Fruit fly (Drosophila melanogaster) whole organism, embryonic: ENCODE results near the gene RpL24.

Experiments
- Abd-B ChIP-seq: fragments of 200-800 bp; sonication (Bioruptor generic); optimal IDR thresholded peaks from 2 replicates; lab custom pipeline; 2018; ENCODE audit warnings: missing biosample characterization, mild to moderate bottlenecking, missing genetic modification characterization, moderate library complexity
- Asciz ChIP-seq: fragments of 200-800 bp; sonication (Bioruptor generic); optimal IDR thresholded peaks from 2 replicates; lab custom pipeline; 2017; ENCODE audit warnings: missing biosample characterization, mild to moderate bottlenecking, missing genetic modification characterization, missing genetic modification reagents
- BEAF-32 ChIP-seq: fragments of 200-800 bp; sonication (Bioruptor generic); optimal IDR thresholded peaks from 3 replicates; lab custom pipeline; 2017; ENCODE audit warnings: missing biosample characterization, missing genetic modification characterization, mild to moderate bottlenecking, moderate library complexity, missing genetic modification reagents
- Blimp-1 ChIP-seq: fragments of 200-800 bp; sonication (Bioruptor generic); optimal IDR thresholded peaks from 3 replicates; lab custom pipeline; 2018; ENCODE audit warnings: missing biosample characterization, missing genetic modification characterization, mild to moderate bottlenecking, moderate library complexity, missing genetic modification reagents
- Bteb2 ChIP-seq: fragments of 200-800 bp; sonication (Bioruptor generic); optimal IDR thresholded peaks from 2 replicates; lab custom pipeline; 2016; ENCODE audit warnings: missing biosample characterization, missing genetic modification characterization
- CG10654 ChIP-seq: fragments of 200-800 bp; sonication (Bioruptor generic); optimal IDR thresholded peaks from 2 replicates; lab custom pipeline; 2016; ENCODE audit warnings: missing biosample characterization, missing genetic modification characterization
- CG10979 ChIP-seq: fragments of 200-800 bp; sonication (Bioruptor generic); optimal IDR thresholded peaks from 2 replicates; lab custom pipeline; 2018; ENCODE audit warnings: missing biosample characterization, mild to moderate bottlenecking, missing genetic modification characterization, moderate library complexity
- CG13287 ChIP-seq: fragments of 200-800 bp; sonication (Bioruptor generic); IDR thresholded peaks from 2 replicates; pipeline ENCODE4 v1.3.6; 2022; ENCODE audit warnings: missing biosample characterization, missing genetic modification characterization; ENCODE audit not compliant: partially characterized antibody
- CG13894 ChIP-seq: fragments of 200-800 bp; sonication (Bioruptor generic); optimal IDR thresholded peaks from 3 replicates; lab custom pipeline; 2018; ENCODE audit warnings: missing biosample characterization, mild to moderate bottlenecking, missing genetic modification characterization, moderate library complexity
- CG1529 ChIP-seq: fragments of 200-800 bp; sonication (Bioruptor generic); optimal IDR thresholded peaks from 3 replicates; lab custom pipeline; 2018; ENCODE audit warnings: missing biosample characterization, missing genetic modification characterization
- CG3726 ChIP-seq: fragments of 200-800 bp; sonication (Bioruptor generic); IDR thresholded peaks from 3 replicates; pipeline ENCODE4, ENCODE4 v1.3.6; 2022; ENCODE audit warnings: missing biosample characterization, missing genetic modification characterization
- CG4707 ChIP-seq: fragments of 200-800 bp; sonication (Bioruptor generic); optimal IDR thresholded peaks from 2 replicates; lab custom pipeline; 2018; ENCODE audit warnings: missing biosample characterization, mild to moderate bottlenecking, missing genetic modification characterization, moderate library complexity
- CG8388 ChIP-seq: fragments of 200-800 bp; sonication (Bioruptor generic); optimal IDR thresholded peaks from 2 replicates; lab custom pipeline; 2019; ENCODE audit warnings: missing biosample characterization, mild to moderate bottlenecking, missing genetic modification characterization, moderate library complexity
- CG9215 ChIP-seq: fragments of 200-800 bp; sonication (Bioruptor generic); IDR thresholded peaks from 2 replicates; pipeline ENCODE4 v1.3.6; 2022; ENCODE audit warnings: missing biosample characterization, missing genetic modification characterization
- CG9727 ChIP-seq: fragments of 200-800 bp; sonication (Bioruptor generic); optimal IDR thresholded peaks from 3 replicates; lab custom pipeline; 2017; ENCODE audit warnings: missing biosample characterization, mild to moderate bottlenecking, missing genetic modification characterization
- CrebB ChIP-seq: fragments of 200-800 bp; sonication (Bioruptor generic); optimal IDR thresholded peaks from 3 replicates; lab custom pipeline; 2018; ENCODE audit warnings: missing biosample characterization, mild to moderate bottlenecking, missing genetic modification characterization
- Dad ChIP-seq: fragments of 200-800 bp; sonication (Bioruptor generic); optimal IDR thresholded peaks from 3 replicates; lab custom pipeline; 2016; ENCODE audit warnings: missing biosample characterization, missing genetic modification characterization
- Dek ChIP-seq: fragments of 200-800 bp; sonication (Bioruptor generic); optimal IDR thresholded peaks from 3 replicates; lab custom pipeline; 2019; ENCODE audit warnings: missing biosample characterization, mild to moderate bottlenecking, missing genetic modification characterization, moderate library complexity
- Doc2 ChIP-seq: fragments of 200-800 bp; sonication (Bioruptor generic); IDR thresholded peaks from 2 replicates; pipeline ENCODE4 v1.3.6; 2022; ENCODE audit warnings: missing biosample characterization, missing genetic modification characterization
- Doc3 ChIP-seq: fragments of 200-800 bp; sonication (Bioruptor generic); IDR thresholded peaks from 3 replicates; pipeline ENCODE4 v1.3.6; 2022; ENCODE audit warnings: missing biosample characterization, missing genetic modification characterization; ENCODE audit not compliant: partially characterized antibody
- Gsc ChIP-seq: fragments of 200-800 bp; sonication (Bioruptor generic); IDR thresholded peaks from 2 replicates; pipeline ENCODE4 v1.3.6; 2022; ENCODE audit warnings: missing biosample characterization, missing genetic modification characterization
- Hey ChIP-seq: fragments of 200-800 bp; sonication (Bioruptor generic); optimal IDR thresholded peaks from 3 replicates; lab custom pipeline; 2018; ENCODE audit warnings: missing biosample characterization, mild to moderate bottlenecking, missing genetic modification characterization
- Hr3 ChIP-seq: fragments of 200-800 bp; sonication (Bioruptor generic); optimal IDR thresholded peaks from 3 replicates; lab custom pipeline; 2016; ENCODE audit warnings: missing biosample characterization, missing genetic modification characterization
- Hr39 ChIP-seq: fragments of >200 bp; optimal IDR thresholded peaks from 2 replicates; lab custom pipeline; 2017
- Hr78 ChIP-seq, 2 experiments: fragments of 200-800 bp in 1 of 2; fragments of >200 bp in 1 of 2; sonication (Bioruptor generic) in 1 of 2; optimal IDR thresholded peaks; 2 replicates each; lab custom pipeline; 2017 to 2019; ENCODE audit warnings: missing biosample characterization in 2 of 2, missing genetic modification characterization in 2 of 2, mild to moderate bottlenecking in 1 of 2, moderate library complexity in 1 of 2
- Lhr ChIP-seq: fragments of 200-800 bp; sonication (Bioruptor generic); optimal IDR thresholded peaks from 3 replicates; lab custom pipeline; 2017; ENCODE audit warnings: mild to moderate bottlenecking, missing biosample characterization, missing genetic modification reagents, missing genetic modification characterization
- Lpt ChIP-seq: fragments of >200 bp; optimal IDR thresholded peaks from 2 replicates; lab custom pipeline; 2018; ENCODE audit warnings: missing biosample characterization, missing genetic modification characterization
- Opbp ChIP-seq: fragments of 200-800 bp; sonication (Bioruptor generic); IDR thresholded peaks from 3 replicates; pipeline ENCODE4 v1.3.6; 2022; ENCODE audit warnings: missing biosample characterization, missing genetic modification characterization; ENCODE audit not compliant: partially characterized antibody
- Six4 ChIP-seq: fragments of 200-800 bp; sonication (Bioruptor generic); optimal IDR thresholded peaks from 2 replicates; lab custom pipeline; 2016; ENCODE audit warnings: missing biosample characterization, missing genetic modification characterization
- ara ChIP-seq: fragments of 200-800 bp; sonication (Bioruptor generic); IDR thresholded peaks from 2 replicates; pipeline ENCODE4 v1.3.6; 2022; ENCODE audit warnings: missing biosample characterization, missing genetic modification characterization
- ato ChIP-seq: fragments of 200-800 bp; sonication (Bioruptor generic); IDR thresholded peaks from 2 replicates; pipeline ENCODE4 v1.3.6; 2022; ENCODE audit warnings: missing biosample characterization, missing genetic modification characterization; ENCODE audit not compliant: partially characterized antibody
- bowl ChIP-seq: fragments of 200-800 bp; sonication (Bioruptor generic); IDR thresholded peaks from 2 replicates; pipeline ENCODE4 v1.3.6; 2022; ENCODE audit warnings: missing biosample characterization, missing genetic modification characterization
- chif ChIP-seq, 2 experiments: fragments of 200-800 bp; sonication (Bioruptor generic); optimal IDR thresholded peaks; 3 replicates each; lab custom pipeline; 2016; ENCODE audit warnings: missing biosample characterization in 2 of 2, missing genetic modification characterization in 2 of 2
- disco-r ChIP-seq: fragments of 200-800 bp; sonication (Bioruptor generic); optimal IDR thresholded peaks from 2 replicates; lab custom pipeline; 2016; ENCODE audit warnings: missing biosample characterization, missing genetic modification characterization
- emc ChIP-seq: fragments of 200-800 bp; sonication (Bioruptor generic); optimal IDR thresholded peaks from 2 replicates; lab custom pipeline; 2016; ENCODE audit warnings: missing biosample characterization, missing genetic modification characterization
- ems ChIP-seq: fragments of 200-800 bp; sonication (Bioruptor generic); optimal IDR thresholded peaks from 3 replicates; lab custom pipeline; 2016; ENCODE audit warnings: missing biosample characterization, missing genetic modification characterization
- ewg ChIP-seq: fragments of 200-800 bp; sonication (Bioruptor generic); optimal IDR thresholded peaks from 3 replicates; lab custom pipeline; 2017; ENCODE audit warnings: mild to moderate bottlenecking, missing biosample characterization, missing genetic modification reagents, missing genetic modification characterization
- gro ChIP-seq: fragments of 200-800 bp; sonication (Bioruptor generic); optimal IDR thresholded peaks from 2 replicates; lab custom pipeline; 2016; ENCODE audit warnings: missing biosample characterization, missing genetic modification characterization
- pan ChIP-seq, 4 experiments: fragments of >200 bp in 3 of 4; fragments of 200-800 bp in 1 of 4; sonication (Bioruptor generic) in 1 of 4; optimal IDR thresholded peaks in 3 of 4; IDR thresholded peaks in 1 of 4; 2 replicates each; pipeline versions ENCODE4 v1.3.6 to Lab custom; 2017 to 2022; ENCODE audit warnings: missing biosample characterization in 2 of 4, missing genetic modification characterization in 2 of 4, mixed read lengths in 1 of 4
- phol ChIP-seq: fragments of 200-800 bp; sonication (Bioruptor generic); optimal IDR thresholded peaks from 3 replicates; lab custom pipeline; 2018; ENCODE audit warnings: missing biosample characterization, mild to moderate bottlenecking, missing genetic modification characterization, moderate library complexity
- shn ChIP-seq: fragments of 200-800 bp; sonication (Bioruptor generic); optimal IDR thresholded peaks from 3 replicates; lab custom pipeline; 2016; ENCODE audit warnings: missing biosample characterization, missing genetic modification characterization
- sima ChIP-seq: fragments of 200-800 bp; sonication (Bioruptor generic); optimal IDR thresholded peaks from 2 replicates; lab custom pipeline; 2016; ENCODE audit warnings: missing biosample characterization, missing genetic modification characterization
- sna ChIP-seq: fragments of 200-800 bp; sonication (Bioruptor generic); IDR thresholded peaks from 2 replicates; pipeline ENCODE4 v1.3.6; 2022; ENCODE audit warnings: missing biosample characterization, missing genetic modification characterization; ENCODE audit not compliant: partially characterized antibody
- sob ChIP-seq: fragments of 200-800 bp; sonication (Bioruptor generic); IDR thresholded peaks from 2 replicates; pipeline ENCODE4 v1.3.6; 2022; ENCODE audit warnings: missing biosample characterization, missing genetic modification characterization
- toy ChIP-seq: fragments of 200-800 bp; sonication (Bioruptor generic); IDR thresholded peaks from 2 replicates; pipeline ENCODE4 v1.3.6; 2022; ENCODE audit warnings: missing biosample characterization, missing genetic modification characterization
- unc-4 ChIP-seq: fragments of 200-800 bp; sonication (Bioruptor generic); IDR thresholded peaks from 2 replicates; pipeline ENCODE4 v1.3.6; 2022; ENCODE audit warnings: missing biosample characterization, missing genetic modification characterization; ENCODE audit not compliant: partially characterized antibody
- usp ChIP-seq: fragments of >200 bp; optimal IDR thresholded peaks from 2 replicates; lab custom pipeline; 2017; ENCODE audit warnings: missing biosample characterization, missing genetic modification characterization
- vfl ChIP-seq: fragments of 200-800 bp; sonication (Bioruptor generic); optimal IDR thresholded peaks from 2 replicates; lab custom pipeline; 2016; ENCODE audit warnings: missing biosample characterization, missing genetic modification characterization
- yki ChIP-seq: fragments of >200 bp; optimal IDR thresholded peaks from 3 replicates; lab custom pipeline; 2018
- zen2 ChIP-seq: fragments of 200-800 bp; sonication (Bioruptor generic); IDR thresholded peaks from 3 replicates; pipeline ENCODE4 v1.3.6; 2022; ENCODE audit warnings: missing biosample characterization, missing genetic modification characterization; ENCODE audit not compliant: partially characterized antibody

Gene RpL24

DNA sequence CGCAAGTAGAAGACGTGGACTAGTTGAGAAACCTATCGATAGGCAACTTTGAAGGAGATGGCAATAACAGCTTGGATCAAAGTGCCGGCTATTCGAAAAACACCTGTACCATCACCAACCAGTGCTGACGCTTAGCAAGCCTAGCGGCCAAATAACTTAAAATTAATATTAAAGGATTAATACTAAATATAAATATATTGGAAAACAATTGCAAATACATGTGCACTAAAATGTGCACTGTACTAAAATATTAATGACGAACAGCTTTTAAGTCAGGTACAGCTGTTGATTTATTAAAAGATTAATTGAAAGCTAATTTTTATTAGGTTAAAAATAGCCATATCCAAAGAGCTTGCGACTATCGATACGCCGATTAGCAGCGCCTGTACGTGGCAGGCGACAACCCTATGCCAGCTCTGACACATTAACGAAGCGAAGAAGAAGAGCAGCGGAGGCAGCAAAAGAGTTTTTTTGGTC, 16.4 kb downstream of the RpL24 start, which contains the start of the genes CG9302 and beta'COP (continued):
- TF ChIP-seq sob (GFP tag; lab: Robert Waterston, UW) = peak; percentile 56; the same call in 1 of the 2 replicates
- TF ChIP-seq pan (optimal IDR thresholded peaks at IDR 0.05; lab: Kevin White, UChicago) = peak in 1 of 2 experiments; percentile 72
- TF ChIP-seq pan (GFP tag; optimal IDR thresholded peaks at IDR 0.05 in 1 of 2, IDR thresholded peaks at IDR 0.05 in 1 of 2) = peak; percentile 47 to 72
- no peak for TF ChIP-seq yki
- TF ChIP-seq ems (GFP tag; lab: Kevin White, UChicago) = no peak
- TF ChIP-seq gro (GFP tag; lab: Kevin White, UChicago) = peak; percentile 28
- peak; percentile 23 for TF ChIP-seq Six4 (GFP tag; lab: Kevin White, UChicago)
- peak in 1 of 2 experiments; percentile 20 for TF ChIP-seq chif (GFP tag; optimal IDR thresholded peaks at IDR 0.05; lab: Kevin White, UChicago)
- TF ChIP-seq BEAF-32 (GFP tag; lab: Kevin White, UChicago) = peak; percentile 85
- no peak for TF ChIP-seq toy (GFP tag; lab: Robert Waterston, UW)
- TF ChIP-seq CG3726 (GFP tag; lab: Robert Waterston, UW) = no peak
- no peak for TF ChIP-seq Hr78 (GFP tag; optimal IDR thresholded peaks at IDR 0.05; lab: Kevin White, UChicago)
- TF ChIP-seq Hr39 = no peak
- peak; percentile 50 for TF ChIP-seq CG8388 (GFP tag; lab: Kevin White, UChicago)
- TF ChIP-seq Gsc = no peak
- no peak for TF ChIP-seq usp (GFP tag; lab: Kevin White, UChicago)
- TF ChIP-seq ewg (GFP tag; lab: Kevin White, UChicago) = peak; percentile 47
- peak; percentile 57 for TF ChIP-seq Doc3 (GFP tag; lab: Robert Waterston, UW)
- peak; percentile 14 for TF ChIP-seq Dad
- TF ChIP-seq CG10654 (GFP tag; lab: Kevin White, UChicago) = peak; percentile 53
- TF ChIP-seq CG1529 (GFP tag; lab: Kevin White, UChicago) = no peak
- TF ChIP-seq shn (GFP tag; lab: Kevin White, UChicago) = peak; percentile 9
- no peak for TF ChIP-seq disco-r
- TF ChIP-seq CG13894 (tag; lab: Kevin White, UChicago) = no peak
- TF ChIP-seq Hey (tag; lab: Kevin White, UChicago) = no peak
- peak; percentile 91 for TF ChIP-seq Abd-B (GFP tag; lab: Kevin White, UChicago)
- TF ChIP-seq CG13287 (GFP tag; lab: Robert Waterston, UW) = peak; percentile 74
- no peak for TF ChIP-seq Asciz
- peak; percentile 81 for TF ChIP-seq Hr3
- TF ChIP-seq CrebB = no peak
- TF ChIP-seq Doc2 (GFP tag; lab: Robert Waterston, UW) = no peak
- no peak for TF ChIP-seq sima
- no peak for TF ChIP-seq Blimp-1 (GFP tag; lab: Kevin White, UChicago)
- no peak; the same call in 1 of the 2 replicates for TF ChIP-seq sna (GFP tag; lab: Robert Waterston, UW)
- TF ChIP-seq Opbp (GFP tag; lab: Robert Waterston, UW) = peak; percentile 68
- TF ChIP-seq zen2 (GFP tag; lab: Robert Waterston, UW) = no peak; the same call in 2 of the 3 replicates
- peak; percentile 71 for TF ChIP-seq unc-4 (GFP tag; lab: Robert Waterston, UW)
- no peak for TF ChIP-seq ara (GFP tag; lab: Robert Waterston, UW)
- no peak for TF ChIP-seq ato
- no peak for TF ChIP-seq bowl
- TF ChIP-seq Lpt (GFP tag; lab: Kevin White, UChicago) = no peak
- peak; percentile 19 for TF ChIP-seq vfl (GFP tag; lab: Kevin White, UChicago)
- peak; percentile 81 for TF ChIP-seq phol
- TF ChIP-seq Dek = no peak
- TF ChIP-seq CG9727 (GFP tag; lab: Kevin White, UChicago) = peak; percentile 78
- peak; percentile 74 for TF ChIP-seq CG9215 (GFP tag; lab: Robert Waterston, UW)
- no peak for TF ChIP-seq Bteb2 (GFP tag; lab: Kevin White, UChicago)
- peak; percentile 55 for TF ChIP-seq CG10979 (tag; lab: Kevin White, UChicago)
- no peak for TF ChIP-seq CG4707 (GFP tag; lab: Kevin White, UChicago)
- peak; percentile 14 for TF ChIP-seq Lhr
- TF ChIP-seq emc = no peak
